Worm (Caenorhabditis elegans): ENCODE data around the gene Y113G7C.1.
"Not testable (repeated sequence)": the region's sequence is repeated elsewhere in the genome, so short reads cannot be mapped to it uniquely, and the experiment has no call there.

- TF ChIP-seq lsy-2, blmp-1 (tag; optimal IDR thresholded peaks at IDR 0.05): not testable (repeated sequence)
Measured at ce11 chrV:20303288-20303687, 14.3 kb upstream of the Y113G7C.1 start, which contains the start of gene ZC15.3.

All from whole organism, mixed stage, embryonic.